Fruit fly (Drosophila melanogaster) whole organism, embryonic: ENCODE data around the gene EMC3.

Experiments
- Abd-B ChIP-seq: fragments of 200-800 bp; sonication (Bioruptor generic); optimal IDR thresholded peaks from 2 replicates; lab custom pipeline; 2018; ENCODE audit warnings: missing biosample characterization, mild to moderate bottlenecking, missing genetic modification characterization, moderate library complexity
- Asciz ChIP-seq: fragments of 200-800 bp; sonication (Bioruptor generic); optimal IDR thresholded peaks from 2 replicates; lab custom pipeline; 2017; ENCODE audit warnings: missing biosample characterization, mild to moderate bottlenecking, missing genetic modification characterization, missing genetic modification reagents
- B-H2 ChIP-seq: fragments of 200-800 bp; sonication (Bioruptor generic); optimal IDR thresholded peaks from 2 replicates; lab custom pipeline; 2018; ENCODE audit warnings: missing biosample characterization, mild to moderate bottlenecking, missing genetic modification characterization
- Bdp1 ChIP-seq: fragments of 200-800 bp; sonication (Bioruptor generic); optimal IDR thresholded peaks from 3 replicates; lab custom pipeline; 2016; ENCODE audit warnings: missing biosample characterization, missing genetic modification characterization
- C15 ChIP-seq: fragments of 200-800 bp; sonication (Bioruptor generic); IDR thresholded peaks from 3 replicates; pipeline ENCODE4 v1.3.6; 2022; ENCODE audit warnings: missing biosample characterization, missing genetic modification characterization
- CG10959 ChIP-seq: fragments of 200-800 bp; sonication (Bioruptor generic); IDR thresholded peaks from 2 replicates; pipeline ENCODE4 v1.3.6; 2022; ENCODE audit warnings: missing biosample characterization, missing genetic modification characterization
- CG11723 ChIP-seq: fragments of 200-800 bp; sonication (Bioruptor generic); optimal IDR thresholded peaks from 2 replicates; lab custom pipeline; 2017; ENCODE audit warnings: missing biosample characterization, mild to moderate bottlenecking, missing genetic modification characterization
- CG12744 ChIP-seq: fragments of 200-800 bp; sonication (Bioruptor generic); optimal IDR thresholded peaks from 2 replicates; lab custom pipeline; 2016; ENCODE audit warnings: missing biosample characterization, missing genetic modification characterization
- CG13296 ChIP-seq: fragments of 200-800 bp; sonication (Bioruptor generic); optimal IDR thresholded peaks from 3 replicates; lab custom pipeline; 2018; ENCODE audit warnings: missing biosample characterization, mild to moderate bottlenecking, missing genetic modification characterization
- CG14050 ChIP-seq: fragments of 200-800 bp; sonication (Bioruptor generic); IDR thresholded peaks from 3 replicates; pipeline ENCODE4 v1.3.6; 2022; ENCODE audit warnings: missing biosample characterization, missing genetic modification characterization
- CG15514 ChIP-seq: fragments of 200-800 bp; sonication (Bioruptor generic); optimal IDR thresholded peaks from 3 replicates; lab custom pipeline; 2017; ENCODE audit warnings: missing biosample characterization, missing genetic modification characterization, mild to moderate bottlenecking, moderate library complexity, missing genetic modification reagents
- CG15601 ChIP-seq: fragments of 200-800 bp; sonication (Bioruptor generic); optimal IDR thresholded peaks from 3 replicates; lab custom pipeline; 2019; ENCODE audit warnings: missing biosample characterization, mild to moderate bottlenecking, missing genetic modification characterization, moderate library complexity
- CG16863 ChIP-seq: fragments of 200-800 bp; sonication (Bioruptor generic); optimal IDR thresholded peaks from 3 replicates; lab custom pipeline; 2016; ENCODE audit warnings: missing biosample characterization, missing genetic modification characterization
- CG18476 ChIP-seq: fragments of 200-800 bp; sonication (Bioruptor generic); optimal IDR thresholded peaks from 2 replicates; lab custom pipeline; 2016; ENCODE audit warnings: missing biosample characterization, mild to moderate bottlenecking, missing genetic modification characterization
- CG2120 ChIP-seq: fragments of 200-800 bp; sonication (Bioruptor generic); optimal IDR thresholded peaks from 3 replicates; lab custom pipeline; 2016; ENCODE audit warnings: missing biosample characterization, missing genetic modification characterization
- CG3163 ChIP-seq: fragments of 200-800 bp; sonication (Bioruptor generic); optimal IDR thresholded peaks from 3 replicates; lab custom pipeline; 2016; ENCODE audit warnings: missing biosample characterization, missing genetic modification characterization
- CG32532 ChIP-seq: fragments of 200-800 bp; sonication (Bioruptor generic); IDR thresholded peaks from 2 replicates; pipeline ENCODE4 v1.3.6; 2022; ENCODE audit warnings: missing biosample characterization, missing genetic modification characterization
- CG4282 ChIP-seq: fragments of 200-800 bp; sonication (Bioruptor generic); optimal IDR thresholded peaks from 2 replicates; lab custom pipeline; 2016; ENCODE audit warnings: missing biosample characterization, missing genetic modification characterization
- Dek ChIP-seq: fragments of 200-800 bp; sonication (Bioruptor generic); optimal IDR thresholded peaks from 3 replicates; lab custom pipeline; 2019; ENCODE audit warnings: missing biosample characterization, mild to moderate bottlenecking, missing genetic modification characterization, moderate library complexity
- Dll ChIP-seq: fragments of 200-800 bp; sonication (Bioruptor generic); IDR thresholded peaks from 4 replicates; pipeline ENCODE4 v1.3.6; 2022; ENCODE audit warnings: missing biosample characterization, missing genetic modification characterization; ENCODE audit not compliant: partially characterized antibody
- Fer3 ChIP-seq: fragments of 200-800 bp; sonication (Bioruptor generic); optimal IDR thresholded peaks from 2 replicates; lab custom pipeline; 2018; ENCODE audit warnings: missing biosample characterization, mild to moderate bottlenecking, missing genetic modification characterization, moderate library complexity
- HLH4C ChIP-seq: fragments of 200-800 bp; sonication (Bioruptor generic); IDR thresholded peaks from 3 replicates; pipeline ENCODE4 v1.3.6; 2022; ENCODE audit warnings: missing biosample characterization, missing genetic modification characterization; ENCODE audit not compliant: partially characterized antibody
- MBD-R2 ChIP-seq: fragments of 200-800 bp; sonication (Bioruptor generic); IDR thresholded peaks from 2 replicates; pipeline ENCODE4 v1.3.6; 2022; ENCODE audit warnings: missing biosample characterization, missing genetic modification characterization
- Mad ChIP-seq: fragments of 200-800 bp; sonication (Bioruptor generic); optimal IDR thresholded peaks from 2 replicates; lab custom pipeline; 2016; ENCODE audit warnings: missing biosample characterization, missing genetic modification characterization
- NC2α ChIP-seq: fragments of 200-800 bp; sonication (Bioruptor generic); optimal IDR thresholded peaks from 2 replicates; lab custom pipeline; 2016; ENCODE audit warnings: missing biosample characterization, missing genetic modification characterization
- Rfx ChIP-seq: fragments of 200-800 bp; sonication (Bioruptor generic); IDR thresholded peaks from 2 replicates; pipeline ENCODE4 v1.3.6; 2022; ENCODE audit warnings: missing biosample characterization, missing genetic modification characterization
- Scr ChIP-seq: fragments of 200-800 bp; sonication (Bioruptor generic); IDR thresholded peaks from 2 replicates; pipeline ENCODE4 v1.3.6; 2022; ENCODE audit warnings: missing biosample characterization, missing genetic modification characterization; ENCODE audit not compliant: partially characterized antibody
- Six4 ChIP-seq: fragments of 200-800 bp; sonication (Bioruptor generic); optimal IDR thresholded peaks from 2 replicates; lab custom pipeline; 2016; ENCODE audit warnings: missing biosample characterization, missing genetic modification characterization
- Tbp ChIP-seq: fragments of >200 bp; optimal IDR thresholded peaks from 2 replicates; lab custom pipeline; 2018; ENCODE audit warnings: missing biosample characterization, missing genetic modification characterization
- abd-A ChIP-seq: fragments of 200-800 bp; sonication (Bioruptor generic); optimal IDR thresholded peaks from 3 replicates; lab custom pipeline; 2019; ENCODE audit warnings: missing biosample characterization, mild to moderate bottlenecking, missing genetic modification characterization, moderate library complexity
- al ChIP-seq: fragments of 200-800 bp; sonication (Bioruptor generic); IDR thresholded peaks from 2 replicates; pipeline ENCODE4 v1.3.6; 2022; ENCODE audit warnings: missing biosample characterization, missing genetic modification characterization
- bab2 ChIP-seq: fragments of 200-800 bp; sonication (Bioruptor generic); optimal IDR thresholded peaks from 2 replicates; lab custom pipeline; 2016; ENCODE audit warnings: missing biosample characterization, missing genetic modification characterization
- cas ChIP-seq: fragments of 200-800 bp; sonication (Bioruptor generic); IDR thresholded peaks from 2 replicates; pipeline ENCODE4 v1.3.6; 2022; ENCODE audit warnings: missing biosample characterization, missing genetic modification characterization
- crp ChIP-seq, 2 experiments: fragments of 200-800 bp; sonication (Bioruptor generic); optimal IDR thresholded peaks; 2 replicates in 1 of 2; 3 replicates in 1 of 2; lab custom pipeline; 2017; ENCODE audit warnings: missing biosample characterization in 2 of 2, missing genetic modification characterization in 2 of 2, mild to moderate bottlenecking in 1 of 2, moderate library complexity in 1 of 2
- dmrt99B ChIP-seq: fragments of 200-800 bp; sonication (Bioruptor generic); optimal IDR thresholded peaks from 2 replicates; lab custom pipeline; 2018; ENCODE audit warnings: missing biosample characterization, mild to moderate bottlenecking, missing genetic modification characterization, moderate library complexity
- ftz-f1 ChIP-seq: fragments of 200-800 bp; sonication (Bioruptor generic); optimal IDR thresholded peaks from 2 replicates; lab custom pipeline; 2016; ENCODE audit warnings: missing biosample characterization, missing genetic modification characterization
- grn ChIP-seq: fragments of 200-800 bp; sonication (Bioruptor generic); optimal IDR thresholded peaks from 3 replicates; lab custom pipeline; 2017; ENCODE audit warnings: missing biosample characterization, missing genetic modification characterization
- gro ChIP-seq: fragments of 200-800 bp; sonication (Bioruptor generic); optimal IDR thresholded peaks from 2 replicates; lab custom pipeline; 2016; ENCODE audit warnings: missing biosample characterization, missing genetic modification characterization
- hkb ChIP-seq, 2 experiments: fragments of 200-800 bp in 1 of 2; fragments of >200 bp in 1 of 2; sonication (Bioruptor generic) in 1 of 2; IDR thresholded peaks in 1 of 2; optimal IDR thresholded peaks in 1 of 2; 2 replicates each; pipeline versions ENCODE4 v1.3.6 to Lab custom; 2017 to 2022; ENCODE audit warnings: missing biosample characterization in 1 of 2, missing genetic modification characterization in 1 of 2
- mirr ChIP-seq: fragments of 200-800 bp; sonication (Bioruptor generic); optimal IDR thresholded peaks from 3 replicates; lab custom pipeline; 2018; ENCODE audit warnings: missing biosample characterization, mild to moderate bottlenecking, missing genetic modification characterization
- pan ChIP-seq, 4 experiments: fragments of >200 bp in 3 of 4; fragments of 200-800 bp in 1 of 4; sonication (Bioruptor generic) in 1 of 4; optimal IDR thresholded peaks in 3 of 4; IDR thresholded peaks in 1 of 4; 2 replicates each; pipeline versions ENCODE4 v1.3.6 to Lab custom; 2017 to 2022; ENCODE audit warnings: missing biosample characterization in 2 of 4, missing genetic modification characterization in 2 of 4, mixed read lengths in 1 of 4
- pnt ChIP-seq: fragments of 200-800 bp; sonication (Bioruptor generic); optimal IDR thresholded peaks from 3 replicates; lab custom pipeline; 2016; ENCODE audit warnings: missing biosample characterization, missing genetic modification characterization
- scrt ChIP-seq: fragments of 200-800 bp; sonication (Bioruptor generic); optimal IDR thresholded peaks from 2 replicates; lab custom pipeline; 2018; ENCODE audit warnings: missing biosample characterization, mild to moderate bottlenecking, missing genetic modification characterization, moderate library complexity
- slbo ChIP-seq: fragments of 200-800 bp; sonication (Bioruptor generic); IDR thresholded peaks from 2 replicates; pipeline ENCODE4 v1.3.6; 2022; ENCODE audit warnings: missing biosample characterization, missing genetic modification characterization
- slou ChIP-seq: fragments of 200-800 bp; sonication (Bioruptor generic); optimal IDR thresholded peaks from 3 replicates; lab custom pipeline; 2016; ENCODE audit warnings: missing biosample characterization, missing genetic modification characterization
- stc ChIP-seq: fragments of 200-800 bp; sonication (Bioruptor generic); IDR thresholded peaks from 2 replicates; pipeline ENCODE4 v1.3.6; 2022; ENCODE audit warnings: missing biosample characterization, missing genetic modification characterization
- tio ChIP-seq: fragments of 200-800 bp; sonication (Bioruptor generic); optimal IDR thresholded peaks from 2 replicates; lab custom pipeline; 2017; ENCODE audit warnings: missing biosample characterization, missing genetic modification characterization, inconsistent platforms
- vvl ChIP-seq: fragments of 200-800 bp; sonication (Bioruptor generic); IDR thresholded peaks from 2 replicates; pipeline ENCODE4 v1.3.6; 2022; ENCODE audit warnings: missing biosample characterization, missing genetic modification characterization

EMC3 gene

DNA sequence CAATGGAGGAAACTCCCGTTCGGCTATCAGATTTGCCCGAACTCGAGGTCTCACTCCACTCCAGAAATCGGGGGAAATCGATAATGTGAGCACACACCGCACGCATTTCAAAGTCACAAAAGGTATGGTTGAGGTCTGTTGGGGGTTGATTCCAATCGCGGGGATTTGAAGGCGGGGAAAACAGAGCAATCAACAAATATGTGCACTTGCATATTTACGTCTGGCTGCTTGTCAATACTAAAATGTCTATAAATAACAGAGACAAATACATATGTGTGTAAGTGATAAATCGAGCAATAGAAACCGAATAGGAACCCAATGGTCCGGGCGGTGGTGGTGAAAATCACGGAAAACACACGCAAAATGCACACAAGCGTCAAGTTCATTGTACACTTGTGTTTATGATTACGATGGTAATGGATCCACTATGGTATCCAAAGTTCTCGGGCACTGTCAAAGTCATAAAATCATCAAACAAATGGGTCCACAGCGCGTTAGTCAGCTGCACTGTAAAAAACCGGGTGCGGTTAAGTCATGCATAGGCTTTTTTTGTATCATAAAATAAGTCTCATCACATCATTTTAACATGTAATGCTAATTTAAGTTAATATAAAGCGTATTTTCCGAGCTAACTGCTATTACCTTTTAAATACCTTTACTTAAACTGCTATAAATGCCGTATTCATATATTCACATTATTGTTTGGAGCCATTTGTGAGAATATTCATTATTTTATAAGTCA is 19.8 kb upstream of the EMC3 start (continued):
- TF ChIP-seq Tbp (no peak), stc (peak; percentile 78; the same call in 1 of the 2 replicates), HLH4C (GFP tag; lab: Robert Waterston, UW) (no peak), vvl (GFP tag; lab: Robert Waterston, UW) (peak; percentile 86), Dll (GFP tag; lab: Robert Waterston, UW) (no peak), crp (GFP tag; optimal IDR thresholded peaks at IDR 0.05; lab: Kevin White, UChicago) (peak in 1 of 2 experiments; percentile 62), CG32532 (GFP tag; lab: Robert Waterston, UW) (peak; percentile 19; the same call in 1 of the 2 replicates), NC2α (peak; percentile 96), CG18476 (GFP tag; lab: Kevin White, UChicago) (peak; percentile 73), al (no peak), Scr (GFP tag; lab: Robert Waterston, UW) (no peak), scrt (peak; percentile 48), MBD-R2 (GFP tag; lab: Robert Waterston, UW) (peak; percentile 23; the same call in 1 of the 2 replicates), CG2120 (GFP tag; lab: Kevin White, UChicago) (no peak), Asciz (peak; percentile 93), Six4 (GFP tag; lab: Kevin White, UChicago) (peak; percentile 85), pan (optimal IDR thresholded peaks at IDR 0.05; lab: Kevin White, UChicago) (no peak), pan (GFP tag; optimal IDR thresholded peaks at IDR 0.05 in 1 of 2, IDR thresholded peaks at IDR 0.05 in 1 of 2) (peak in 1 of 2 experiments; percentile 85), Mad (GFP tag; lab: Kevin White, UChicago) (peak; percentile 78), cas (GFP tag; lab: Robert Waterston, UW) (peak; percentile 20; the same call in 1 of the 2 replicates), Bdp1 (GFP tag; lab: Kevin White, UChicago) (peak; percentile 88), CG15601 (tag; lab: Kevin White, UChicago) (peak; percentile 95), Abd-B (GFP tag; lab: Kevin White, UChicago) (peak; percentile 60), mirr (GFP tag; lab: Kevin White, UChicago) (peak; percentile 80), slou (peak; percentile 68), CG13296 (GFP tag; lab: Kevin White, UChicago) (peak; percentile 77), C15 (GFP tag; lab: Robert Waterston, UW) (no peak), ftz-f1 (GFP tag; lab: Kevin White, UChicago) (no peak), gro (no peak), CG14050 (GFP tag; lab: Robert Waterston, UW) (peak; percentile 51), Dek (tag; lab: Kevin White, UChicago) (peak; percentile 48), grn (GFP tag; lab: Kevin White, UChicago) (peak; percentile 98), CG12744 (peak; percentile 84), CG16863 (GFP tag; lab: Kevin White, UChicago) (peak; percentile 92), CG15514 (GFP tag; lab: Kevin White, UChicago) (peak; percentile 77), CG11723 (peak; percentile 91), pnt (peak; percentile 84), CG4282 (peak; percentile 74), B-H2 (peak; percentile 3), hkb (optimal IDR thresholded peaks at IDR 0.05; lab: Kevin White, UChicago) (no peak), hkb (GFP tag; IDR thresholded peaks at IDR 0.05; lab: Robert Waterston, UW) (peak; percentile 71), CG3163 (peak; percentile 72), dmrt99B (peak; percentile 51), Fer3 (peak; percentile 80), tio (GFP tag; lab: Kevin White, UChicago) (peak; percentile 79), slbo (GFP tag; lab: Robert Waterston, UW) (peak; percentile 9; the same call in 1 of the 2 replicates), abd-A (tag; lab: Kevin White, UChicago) (peak; percentile 62), Rfx (GFP tag; lab: Robert Waterston, UW) (peak; percentile 54; the same call in 1 of the 2 replicates), bab2 (GFP tag; lab: Kevin White, UChicago) (peak; percentile 98), CG10959 (GFP tag; lab: Robert Waterston, UW) (peak; percentile 78)
